Fruit fly (Drosophila melanogaster) whole organism, prepupa: Measurements from ENCODE around the gene Ras85D.
A peak's percentile ranks its signal among the peaks of the same experiment; 100 is the strongest.

Source experiments
- CG10631 ChIP-seq: fragments of 200-800 bp; sonication (Bioruptor generic); optimal IDR thresholded peaks from 2 replicates; lab custom pipeline; 2016; ENCODE audit warnings: missing biosample characterization, missing genetic modification characterization
- CG11294 ChIP-seq: fragments of 200-800 bp; sonication (Bioruptor generic); IDR thresholded peaks from 2 replicates; pipeline ENCODE4 v1.3.6; 2022; ENCODE audit warnings: missing biosample characterization, missing genetic modification characterization
- CG11762 ChIP-seq: fragments of 200-800 bp; sonication (Bioruptor generic); optimal IDR thresholded peaks from 3 replicates; lab custom pipeline; 2016; ENCODE audit warnings: missing biosample characterization, missing genetic modification characterization; ENCODE audit not compliant: insufficient read depth
- CG11902 ChIP-seq: fragments of 200-800 bp; sonication (Bioruptor generic); optimal IDR thresholded peaks from 3 replicates; lab custom pipeline; 2016; ENCODE audit warnings: missing biosample characterization, missing genetic modification characterization
- CG15336 ChIP-seq: fragments of 200-800 bp; sonication (Bioruptor generic); IDR thresholded peaks from 2 replicates; pipeline ENCODE4 v1.3.6; 2022; ENCODE audit warnings: missing biosample characterization, missing genetic modification characterization
- CG16779 ChIP-seq: fragments of 200-800 bp; sonication (Bioruptor generic); optimal IDR thresholded peaks from 3 replicates; lab custom pipeline; 2017; ENCODE audit warnings: missing biosample characterization, mild to moderate bottlenecking, missing genetic modification characterization
- CG3032 ChIP-seq: fragments of 200-800 bp; optimal IDR thresholded peaks from 2 replicates; lab custom pipeline; 2019; ENCODE audit warnings: missing biosample characterization, mild to moderate bottlenecking, missing genetic modification characterization, moderate library complexity
- CG31627 ChIP-seq: fragments of 200-800 bp; sonication (Bioruptor generic); optimal IDR thresholded peaks from 3 replicates; lab custom pipeline; 2016; ENCODE audit warnings: missing biosample characterization, missing genetic modification characterization
- CG32006 ChIP-seq: fragments of 200-800 bp; sonication (Bioruptor generic); optimal IDR thresholded peaks from 3 replicates; lab custom pipeline; 2017; ENCODE audit warnings: missing biosample characterization, mild to moderate bottlenecking, missing genetic modification characterization
- CG3919 ChIP-seq: fragments of 200-800 bp; sonication (Bioruptor generic); optimal IDR thresholded peaks from 3 replicates; lab custom pipeline; 2016; ENCODE audit warnings: missing biosample characterization, missing genetic modification characterization
- CG4318 ChIP-seq: fragments of 200-800 bp; sonication (Bioruptor generic); optimal IDR thresholded peaks from 3 replicates; lab custom pipeline; 2017; ENCODE audit warnings: missing biosample characterization, mild to moderate bottlenecking, missing genetic modification characterization
- CG6792 ChIP-seq: fragments of 200-800 bp; sonication (Bioruptor generic); optimal IDR thresholded peaks from 3 replicates; lab custom pipeline; 2016; ENCODE audit warnings: missing biosample characterization, missing genetic modification characterization
- CG6808 ChIP-seq: fragments of 200-800 bp; sonication (Bioruptor generic); optimal IDR thresholded peaks from 3 replicates; lab custom pipeline; 2017; ENCODE audit warnings: missing biosample characterization, missing genetic modification characterization, mild to moderate bottlenecking, moderate library complexity, missing genetic modification reagents
- CG6854 ChIP-seq: fragments of 200-800 bp; sonication (Bioruptor generic); optimal IDR thresholded peaks from 2 replicates; lab custom pipeline; 2017; ENCODE audit warnings: missing biosample characterization, mild to moderate bottlenecking, missing genetic modification characterization
- CG7368 ChIP-seq: fragments of 200-800 bp; sonication (Bioruptor generic); optimal IDR thresholded peaks from 3 replicates; lab custom pipeline; 2016; ENCODE audit warnings: missing biosample characterization, missing genetic modification characterization
- CG8119 ChIP-seq: fragments of 200-800 bp; sonication (Bioruptor generic); IDR thresholded peaks from 3 replicates; pipeline ENCODE4 v1.3.6; 2022; ENCODE audit warnings: missing biosample characterization, missing genetic modification characterization
- CG8319 ChIP-seq: fragments of 200-800 bp; sonication (Bioruptor generic); optimal IDR thresholded peaks from 3 replicates; lab custom pipeline; 2016; ENCODE audit warnings: missing biosample characterization, missing genetic modification characterization
- CG8632 ChIP-seq: fragments of 200-800 bp; sonication (Bioruptor generic); optimal IDR thresholded peaks from 3 replicates; lab custom pipeline; 2016; ENCODE audit warnings: missing biosample characterization, missing genetic modification characterization
- CG9139 ChIP-seq: fragments of 200-800 bp; sonication (Bioruptor generic); optimal IDR thresholded peaks from 3 replicates; lab custom pipeline; 2017; ENCODE audit warnings: missing biosample characterization, mild to moderate bottlenecking, missing genetic modification characterization
- Eip75B ChIP-seq: fragments of 200-800 bp; sonication (Bioruptor generic); optimal IDR thresholded peaks from 3 replicates; lab custom pipeline; 2016; ENCODE audit warnings: missing biosample characterization, missing genetic modification characterization
- Eip78C ChIP-seq: fragments of 200-800 bp; sonication (Bioruptor generic); peaks from one replicate; lab custom pipeline; 2016; ENCODE audit warnings: missing biosample characterization, missing genetic modification characterization
- Ets21C ChIP-seq: fragments of 200-800 bp; sonication (Bioruptor generic); optimal IDR thresholded peaks from 3 replicates; lab custom pipeline; 2016; ENCODE audit warnings: missing biosample characterization, missing genetic modification characterization
- Ets96B ChIP-seq: fragments of 200-800 bp; optimal IDR thresholded peaks from 2 replicates; lab custom pipeline; 2019; ENCODE audit warnings: missing biosample characterization, mild to moderate bottlenecking, missing genetic modification characterization, moderate library complexity
- Gug ChIP-seq: fragments of 200-800 bp; sonication (Bioruptor generic); IDR thresholded peaks from 2 replicates; pipeline ENCODE4 v1.3.6; 2022; ENCODE audit warnings: missing biosample characterization, missing genetic modification characterization
- Hr4 ChIP-seq: fragments of 200-800 bp; sonication (Bioruptor generic); optimal IDR thresholded peaks from 3 replicates; lab custom pipeline; 2016; ENCODE audit warnings: missing biosample characterization, missing genetic modification characterization
- Lpt ChIP-seq: fragments of 200-800 bp; sonication (Bioruptor generic); optimal IDR thresholded peaks from 3 replicates; lab custom pipeline; 2016; ENCODE audit warnings: missing biosample characterization, missing genetic modification characterization
- Met ChIP-seq: fragments of 200-800 bp; sonication (Bioruptor generic); optimal IDR thresholded peaks from 3 replicates; lab custom pipeline; 2016; ENCODE audit warnings: missing biosample characterization, missing genetic modification characterization
- Sox102F ChIP-seq: fragments of 200-800 bp; sonication (Bioruptor generic); optimal IDR thresholded peaks from 2 replicates; lab custom pipeline; 2016; ENCODE audit warnings: missing biosample characterization, mild to moderate bottlenecking, missing genetic modification characterization
- Sox14 ChIP-seq: fragments of 200-800 bp; sonication (Bioruptor generic); optimal IDR thresholded peaks from 3 replicates; lab custom pipeline; 2016; ENCODE audit warnings: missing biosample characterization, missing genetic modification characterization
- Sox15 ChIP-seq: fragments of 200-800 bp; sonication (Bioruptor generic); optimal IDR thresholded peaks from 3 replicates; lab custom pipeline; 2016; ENCODE audit warnings: missing biosample characterization, missing genetic modification characterization
- achi ChIP-seq: fragments of 200-800 bp; sonication (Bioruptor generic); optimal IDR thresholded peaks from 3 replicates; lab custom pipeline; 2016; ENCODE audit warnings: missing biosample characterization, missing genetic modification characterization
- acj6 ChIP-seq: fragments of 200-800 bp; sonication (Bioruptor generic); optimal IDR thresholded peaks from 3 replicates; lab custom pipeline; 2016; ENCODE audit warnings: missing biosample characterization, missing genetic modification characterization
- cyc ChIP-seq: fragments of 200-800 bp; sonication (Bioruptor generic); optimal IDR thresholded peaks from 3 replicates; lab custom pipeline; 2016; ENCODE audit warnings: missing biosample characterization, missing genetic modification characterization
- dac ChIP-seq: fragments of 200-800 bp; sonication (Bioruptor generic); optimal IDR thresholded peaks from 2 replicates; lab custom pipeline; 2017; ENCODE audit warnings: missing biosample characterization, mild to moderate bottlenecking, missing genetic modification characterization
- dsx ChIP-seq: fragments of 200-800 bp; optimal IDR thresholded peaks from 3 replicates; lab custom pipeline; 2019; ENCODE audit warnings: missing biosample characterization, mild to moderate bottlenecking, missing genetic modification characterization, moderate library complexity; ENCODE audit not compliant: poor library complexity, severe bottlenecking
- eg ChIP-seq: fragments of 200-800 bp; sonication (Bioruptor generic); IDR thresholded peaks from 3 replicates; pipeline ENCODE4 v1.3.6; 2022; ENCODE audit warnings: missing biosample characterization, missing genetic modification characterization
- fd59A ChIP-seq: fragments of 200-800 bp; sonication (Bioruptor generic); optimal IDR thresholded peaks from 2 replicates; lab custom pipeline; 2017; ENCODE audit warnings: missing biosample characterization, mild to moderate bottlenecking, missing genetic modification characterization, missing genetic modification reagents
- fkh ChIP-seq: fragments of 200-800 bp; sonication (Bioruptor generic); optimal IDR thresholded peaks from 3 replicates; lab custom pipeline; 2017; ENCODE audit warnings: missing biosample characterization, mild to moderate bottlenecking, missing genetic modification characterization, moderate library complexity
- lz ChIP-seq: fragments of 200-800 bp; sonication (Bioruptor generic); optimal IDR thresholded peaks from 3 replicates; lab custom pipeline; 2016; ENCODE audit warnings: missing biosample characterization, missing genetic modification characterization
- net ChIP-seq: fragments of 200-800 bp; sonication (Bioruptor generic); optimal IDR thresholded peaks from 3 replicates; lab custom pipeline; 2016; ENCODE audit warnings: missing biosample characterization, missing genetic modification characterization
- pdm3 ChIP-seq: fragments of 200-800 bp; sonication (Bioruptor generic); optimal IDR thresholded peaks from 3 replicates; lab custom pipeline; 2016; ENCODE audit warnings: missing biosample characterization, missing genetic modification characterization
- salr ChIP-seq, 2 experiments: fragments of 200-800 bp; sonication (Bioruptor generic); optimal IDR thresholded peaks; 3 replicates each; lab custom pipeline; 2016 to 2018; ENCODE audit warnings: missing biosample characterization in 2 of 2, missing genetic modification characterization in 2 of 2, mild to moderate bottlenecking in 1 of 2
- svp ChIP-seq: fragments of 200-800 bp; sonication (Bioruptor generic); peaks from one replicate; lab custom pipeline; 2016; ENCODE audit warnings: missing biosample characterization, missing genetic modification characterization
- topi ChIP-seq: fragments of 200-800 bp; sonication (Bioruptor generic); optimal IDR thresholded peaks from 3 replicates; lab custom pipeline; 2016; ENCODE audit warnings: missing biosample characterization, missing genetic modification characterization
- vri ChIP-seq: fragments of 200-800 bp; sonication (Bioruptor generic); optimal IDR thresholded peaks from 3 replicates; lab custom pipeline; 2016; ENCODE audit warnings: missing biosample characterization, mild to moderate bottlenecking, missing genetic modification characterization

Ras85D gene

DNA sequence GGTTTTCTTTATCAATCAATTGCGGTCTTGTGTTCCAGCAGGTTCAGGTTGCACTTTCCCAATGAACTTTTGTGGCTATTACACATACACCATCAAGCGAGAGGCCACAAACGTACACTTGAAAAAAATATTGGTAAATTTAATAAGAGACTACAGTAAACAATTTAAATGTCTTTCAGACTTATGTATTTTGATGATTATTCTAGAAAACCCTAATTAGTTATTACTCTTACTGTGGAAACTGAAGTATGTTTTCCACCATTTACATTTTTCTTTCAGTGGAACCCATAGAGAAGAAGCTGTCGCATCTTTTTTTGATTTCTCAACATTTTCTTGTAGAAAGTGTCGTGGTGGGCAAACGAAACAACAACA, 21.2 kb upstream of the Ras85D start (continued):
- TF ChIP-seq CG7368 (GFP tag; lab: Kevin White, UChicago) (peak; percentile 82), achi (GFP tag; lab: Kevin White, UChicago) (peak; percentile 92), CG32006 (GFP tag; lab: Kevin White, UChicago) (peak; percentile 95), Hr4 (GFP tag; lab: Kevin White, UChicago) (peak; percentile 95), CG6854 (GFP tag; lab: Kevin White, UChicago) (no peak), Sox15 (peak; percentile 81), CG15336 (peak; percentile 94), CG16779 (tag; lab: Kevin White, UChicago) (no peak), Sox14 (GFP tag; lab: Kevin White, UChicago) (peak; percentile 93), CG10631 (GFP tag; lab: Kevin White, UChicago) (peak; percentile 91), Met (GFP tag; lab: Kevin White, UChicago) (peak; percentile 92), Gug (GFP tag; lab: Robert Waterston, UW) (peak; percentile 89), CG11762 (GFP tag; lab: Kevin White, UChicago) (peak; percentile 81)

DNA sequence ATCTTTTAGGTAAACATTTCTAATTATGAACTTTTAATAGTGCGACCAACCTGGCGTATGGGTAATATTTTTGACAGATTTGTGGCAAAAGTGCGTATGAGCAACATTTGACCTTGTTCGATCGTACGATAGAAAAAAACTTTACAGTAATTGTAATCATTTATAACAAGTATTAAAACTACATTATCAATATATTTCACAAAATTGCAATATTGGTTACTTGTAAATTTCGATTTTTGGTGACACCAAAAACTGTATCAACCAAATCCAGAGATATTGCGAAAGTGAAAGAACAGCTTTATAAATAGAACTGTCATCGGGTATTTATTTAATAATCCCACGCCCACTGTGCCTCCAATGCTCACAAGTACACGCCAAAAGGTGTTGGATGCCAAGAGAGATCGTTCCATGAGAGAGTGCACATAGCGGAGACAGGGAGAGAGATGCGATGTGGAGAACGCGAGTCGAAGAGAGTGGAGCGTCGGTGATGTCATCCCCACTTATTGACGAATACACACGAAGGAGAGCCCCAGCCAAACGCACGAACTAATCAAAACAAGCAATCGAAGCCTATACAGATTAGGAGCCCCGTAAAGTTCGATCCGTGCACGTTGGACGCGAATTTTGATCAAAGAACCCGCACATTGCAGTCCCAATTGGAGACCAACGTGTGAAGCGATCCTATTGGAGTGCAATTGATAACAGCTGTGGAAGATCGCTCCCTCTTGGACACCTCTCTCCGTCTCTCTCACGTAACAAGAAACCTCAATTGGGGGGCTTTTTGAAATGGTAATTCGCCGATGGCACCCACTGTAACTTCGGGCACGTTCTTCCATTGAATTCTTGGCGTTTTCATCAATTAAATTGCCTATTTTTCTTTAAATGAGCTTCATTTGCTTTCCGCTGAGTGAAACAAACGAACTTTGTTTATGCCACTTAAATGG, 20.6 kb upstream of the Ras85D start:
- TF ChIP-seq Sox14 (GFP tag; lab: Kevin White, UChicago): peak; percentile 98
- TF ChIP-seq acj6: peak; percentile 97
- peak; percentile 93 for TF ChIP-seq CG11902 (GFP tag; lab: Kevin White, UChicago)
- peak; percentile 97 for TF ChIP-seq pdm3 (GFP tag; lab: Kevin White, UChicago)
- peak; percentile 97 for TF ChIP-seq dac (GFP tag; lab: Kevin White, UChicago)
- peak; percentile 95 for TF ChIP-seq Ets21C
- peak; percentile 89 for TF ChIP-seq eg (GFP tag; lab: Robert Waterston, UW)
- peak; percentile 99 for TF ChIP-seq fkh (GFP tag; lab: Kevin White, UChicago)
- peak; percentile 100 for TF ChIP-seq Eip78C (GFP tag; lab: Kevin White, UChicago)
- peak; percentile 94 for TF ChIP-seq cyc
- TF ChIP-seq lz (GFP tag; lab: Kevin White, UChicago): peak; percentile 98
- TF ChIP-seq vri (GFP tag; lab: Kevin White, UChicago): peak; percentile 84
- TF ChIP-seq CG11294 (GFP tag; lab: Robert Waterston, UW): peak; percentile 88
- TF ChIP-seq svp (GFP tag; lab: Kevin White, UChicago): peak; percentile 99
- peak; percentile 93 for TF ChIP-seq CG9139
- peak; percentile 96 for TF ChIP-seq CG31627 (GFP tag; lab: Kevin White, UChicago)
- TF ChIP-seq CG6808 (GFP tag; lab: Kevin White, UChicago): peak; percentile 97
- TF ChIP-seq CG8319 (GFP tag; lab: Kevin White, UChicago): peak; percentile 94
- TF ChIP-seq dsx (GFP tag; lab: Kevin White, UChicago): peak; percentile 84
- peak; percentile 95 for TF ChIP-seq CG8119 (GFP tag; lab: Robert Waterston, UW)
- peak; percentile 90 to 99 for TF ChIP-seq salr (GFP tag; optimal IDR thresholded peaks at IDR 0.05; lab: Kevin White, UChicago)
- TF ChIP-seq CG15336: peak; percentile 92
- TF ChIP-seq CG32006 (GFP tag; lab: Kevin White, UChicago): peak; percentile 99
- peak; percentile 97 for TF ChIP-seq CG3919
- peak; percentile 98 for TF ChIP-seq Hr4 (GFP tag; lab: Kevin White, UChicago)
- peak; percentile 97 for TF ChIP-seq CG6792 (GFP tag; lab: Kevin White, UChicago)
- peak; percentile 87 for TF ChIP-seq Gug (GFP tag; lab: Robert Waterston, UW)
- peak; percentile 96 for TF ChIP-seq CG8632 (GFP tag; lab: Kevin White, UChicago)
- TF ChIP-seq CG10631 (GFP tag; lab: Kevin White, UChicago): peak; percentile 98
- peak; percentile 94 for TF ChIP-seq CG3032 (tag; lab: Kevin White, UChicago)
- peak; percentile 90 for TF ChIP-seq CG6854 (GFP tag; lab: Kevin White, UChicago)
- peak; percentile 98 for TF ChIP-seq net (GFP tag; lab: Kevin White, UChicago)
- TF ChIP-seq CG16779 (tag; lab: Kevin White, UChicago): peak; percentile 95
- peak; percentile 96 for TF ChIP-seq Lpt (GFP tag; lab: Kevin White, UChicago)
- peak; percentile 97 for TF ChIP-seq Sox102F (GFP tag; lab: Kevin White, UChicago)
- peak; percentile 95 for TF ChIP-seq Ets96B (tag; lab: Kevin White, UChicago)
- peak; percentile 98 for TF ChIP-seq CG4318 (GFP tag; lab: Kevin White, UChicago)
- peak; percentile 98 for TF ChIP-seq topi (GFP tag; lab: Kevin White, UChicago)
- TF ChIP-seq Met (GFP tag; lab: Kevin White, UChicago): peak; percentile 98
- peak; percentile 97 for TF ChIP-seq Sox15
- TF ChIP-seq CG11762 (GFP tag; lab: Kevin White, UChicago): peak; percentile 96
- TF ChIP-seq fd59A (GFP tag; lab: Kevin White, UChicago): peak; percentile 98
- peak; percentile 99 for TF ChIP-seq Eip75B
